Fruit fly (Drosophila melanogaster) whole organism, embryonic: ENCODE results near the gene CG9568.

Source experiments
- B-H2 ChIP-seq: fragments of 200-800 bp; sonication (Bioruptor generic); optimal IDR thresholded peaks from 2 replicates; lab custom pipeline; 2018; ENCODE audit warnings: missing biosample characterization, mild to moderate bottlenecking, missing genetic modification characterization
- CG10462 ChIP-seq: fragments of 200-800 bp; sonication (Bioruptor generic); optimal IDR thresholded peaks from 2 replicates; lab custom pipeline; 2016; ENCODE audit warnings: missing biosample characterization, missing genetic modification characterization
- CG11504 ChIP-seq: fragments of 200-800 bp; sonication (Bioruptor generic); optimal IDR thresholded peaks from 3 replicates; lab custom pipeline; 2019; ENCODE audit warnings: missing biosample characterization, mild to moderate bottlenecking, missing genetic modification characterization, moderate library complexity
- CG12104 ChIP-seq: fragments of 200-800 bp; sonication (Bioruptor generic); optimal IDR thresholded peaks from 3 replicates; lab custom pipeline; 2016; ENCODE audit warnings: missing biosample characterization, missing genetic modification characterization
- CG12236 ChIP-seq: fragments of 200-800 bp; sonication (Bioruptor generic); optimal IDR thresholded peaks from 2 replicates; lab custom pipeline; 2016; ENCODE audit warnings: missing biosample characterization, missing genetic modification characterization
- CG12299 ChIP-seq: fragments of 200-800 bp; sonication (Bioruptor generic); optimal IDR thresholded peaks from 2 replicates; lab custom pipeline; 2018; ENCODE audit warnings: missing biosample characterization, mild to moderate bottlenecking, missing genetic modification characterization
- CG12659 ChIP-seq: fragments of 200-800 bp; sonication (Bioruptor generic); optimal IDR thresholded peaks from 3 replicates; lab custom pipeline; 2017; ENCODE audit warnings: mild to moderate bottlenecking, missing biosample characterization, missing genetic modification reagents, missing genetic modification characterization
- CG15479 ChIP-seq: fragments of 200-800 bp; sonication (Bioruptor generic); optimal IDR thresholded peaks from 3 replicates; lab custom pipeline; 2019; ENCODE audit warnings: missing biosample characterization, mild to moderate bottlenecking, missing genetic modification characterization, moderate library complexity
- CG15514 ChIP-seq: fragments of 200-800 bp; sonication (Bioruptor generic); optimal IDR thresholded peaks from 3 replicates; lab custom pipeline; 2017; ENCODE audit warnings: missing biosample characterization, missing genetic modification characterization, mild to moderate bottlenecking, moderate library complexity, missing genetic modification reagents
- CG17328 ChIP-seq: fragments of 200-800 bp; sonication (Bioruptor generic); IDR thresholded peaks from 2 replicates; pipeline ENCODE4 v1.3.6; 2022; ENCODE audit warnings: missing biosample characterization, missing genetic modification characterization
- CG2199 ChIP-seq: fragments of 200-800 bp; sonication (Bioruptor generic); IDR thresholded peaks from 3 replicates; pipeline ENCODE4 v1.3.6; 2022; ENCODE audit warnings: missing biosample characterization, missing genetic modification characterization
- CG2875 ChIP-seq: fragments of 200-800 bp; sonication (Bioruptor generic); optimal IDR thresholded peaks from 2 replicates; lab custom pipeline; 2017; ENCODE audit warnings: missing biosample characterization, mild to moderate bottlenecking, missing genetic modification characterization, missing genetic modification reagents
- CG2889 ChIP-seq: fragments of 200-800 bp; sonication (Bioruptor generic); IDR thresholded peaks from 3 replicates; pipeline ENCODE4 v1.3.6; 2022; ENCODE audit warnings: missing biosample characterization, missing genetic modification characterization
- CG31365 ChIP-seq: fragments of 200-800 bp; sonication (Bioruptor generic); optimal IDR thresholded peaks from 2 replicates; lab custom pipeline; 2018; ENCODE audit warnings: missing biosample characterization, mild to moderate bottlenecking, missing genetic modification characterization
- CG3407 ChIP-seq: fragments of 200-800 bp; sonication (Bioruptor generic); optimal IDR thresholded peaks from 2 replicates; lab custom pipeline; 2018; ENCODE audit warnings: missing biosample characterization, mild to moderate bottlenecking, missing genetic modification characterization
- CG34422 ChIP-seq: fragments of 200-800 bp; sonication (Bioruptor generic); IDR thresholded peaks from 3 replicates; pipeline ENCODE4 v1.3.6; 2022; ENCODE audit warnings: missing biosample characterization, missing genetic modification characterization
- CG6854 ChIP-seq: fragments of 200-800 bp; sonication (Bioruptor generic); optimal IDR thresholded peaks from 3 replicates; lab custom pipeline; 2017; ENCODE audit warnings: missing biosample characterization, mild to moderate bottlenecking, missing genetic modification characterization
- CG7556 ChIP-seq: fragments of 200-800 bp; sonication (Bioruptor generic); optimal IDR thresholded peaks from 2 replicates; lab custom pipeline; 2017; ENCODE audit warnings: missing biosample characterization, mild to moderate bottlenecking, missing genetic modification characterization
- CG7987 ChIP-seq: fragments of 200-800 bp; sonication (Bioruptor generic); optimal IDR thresholded peaks from 2 replicates; lab custom pipeline; 2018; ENCODE audit warnings: missing biosample characterization, mild to moderate bottlenecking, missing genetic modification characterization, moderate library complexity
- CG9727 ChIP-seq: fragments of 200-800 bp; sonication (Bioruptor generic); optimal IDR thresholded peaks from 3 replicates; lab custom pipeline; 2017; ENCODE audit warnings: missing biosample characterization, mild to moderate bottlenecking, missing genetic modification characterization
- Dip2 ChIP-seq: fragments of 200-800 bp; sonication (Bioruptor generic); IDR thresholded peaks from 2 replicates; pipeline ENCODE4 v1.3.6; 2022; ENCODE audit warnings: missing biosample characterization, missing genetic modification characterization
- Dll ChIP-seq: fragments of 200-800 bp; sonication (Bioruptor generic); IDR thresholded peaks from 4 replicates; pipeline ENCODE4 v1.3.6; 2022; ENCODE audit warnings: missing biosample characterization, missing genetic modification characterization; ENCODE audit not compliant: partially characterized antibody
- Dref ChIP-seq: fragments of 200-800 bp; sonication (Bioruptor generic); IDR thresholded peaks from 2 replicates; pipeline ENCODE4 v1.3.6; 2022; ENCODE audit warnings: missing biosample characterization, missing genetic modification characterization
- Eip74EF ChIP-seq, 2 experiments: fragments of 200-800 bp in 1 of 2; fragments of >200 bp in 1 of 2; sonication (Bioruptor generic) in 1 of 2; optimal IDR thresholded peaks; 2 replicates each; lab custom pipeline; 2017 to 2019; ENCODE audit warnings: missing biosample characterization in 2 of 2, missing genetic modification characterization in 2 of 2, mild to moderate bottlenecking in 1 of 2, moderate library complexity in 1 of 2
- Fer1 ChIP-seq: fragments of 200-800 bp; sonication (Bioruptor generic); optimal IDR thresholded peaks from 2 replicates; lab custom pipeline; 2017; ENCODE audit warnings: missing biosample characterization, mild to moderate bottlenecking, missing genetic modification characterization
- HLH54F ChIP-seq: fragments of 200-800 bp; sonication (Bioruptor generic); optimal IDR thresholded peaks from 3 replicates; lab custom pipeline; 2016; ENCODE audit warnings: missing biosample characterization, missing genetic modification characterization
- Hsf ChIP-seq: fragments of 200-800 bp; sonication (Bioruptor generic); optimal IDR thresholded peaks from 3 replicates; lab custom pipeline; 2016; ENCODE audit warnings: missing biosample characterization, missing genetic modification characterization
- MTF-1 ChIP-seq: fragments of 200-800 bp; sonication (Bioruptor generic); optimal IDR thresholded peaks from 2 replicates; lab custom pipeline; 2018; ENCODE audit warnings: missing biosample characterization, mild to moderate bottlenecking, missing genetic modification characterization, borderline replicate concordance
- Myb ChIP-seq: fragments of 200-800 bp; sonication (Bioruptor generic); optimal IDR thresholded peaks from 2 replicates; lab custom pipeline; 2016; ENCODE audit warnings: missing biosample characterization, missing genetic modification characterization
- Neu2 ChIP-seq: fragments of 200-800 bp; sonication (Bioruptor generic); optimal IDR thresholded peaks from 3 replicates; lab custom pipeline; 2016; ENCODE audit warnings: missing biosample characterization, missing genetic modification characterization, borderline replicate concordance
- NfI ChIP-seq: fragments of 200-800 bp; sonication (Bioruptor generic); optimal IDR thresholded peaks from 3 replicates; lab custom pipeline; 2018; ENCODE audit warnings: missing biosample characterization, mild to moderate bottlenecking, missing genetic modification characterization, moderate library complexity
- Pdp1 ChIP-seq, 2 experiments: fragments of 200-800 bp; sonication (Bioruptor generic); optimal IDR thresholded peaks; 3 replicates each; lab custom pipeline; 2016; ENCODE audit warnings: missing biosample characterization in 2 of 2, missing genetic modification characterization in 2 of 2, mild to moderate bottlenecking in 1 of 2, moderate library complexity in 1 of 2
- Side ChIP-seq: fragments of 200-800 bp; sonication (Bioruptor generic); optimal IDR thresholded peaks from 2 replicates; lab custom pipeline; 2016; ENCODE audit warnings: missing biosample characterization, missing genetic modification characterization
- Six4 ChIP-seq: fragments of 200-800 bp; sonication (Bioruptor generic); optimal IDR thresholded peaks from 2 replicates; lab custom pipeline; 2016; ENCODE audit warnings: missing biosample characterization, missing genetic modification characterization
- Sox102F ChIP-seq: fragments of 200-800 bp; sonication (Bioruptor generic); optimal IDR thresholded peaks from 2 replicates; lab custom pipeline; 2018; ENCODE audit warnings: missing biosample characterization, mild to moderate bottlenecking, missing genetic modification characterization, moderate library complexity
- bsh ChIP-seq, 2 experiments: fragments of 200-800 bp; sonication (Bioruptor generic); optimal IDR thresholded peaks; 2 replicates each; lab custom pipeline; 2017 to 2018; ENCODE audit warnings: mild to moderate bottlenecking in 2 of 2, missing biosample characterization in 2 of 2, missing genetic modification characterization in 2 of 2, moderate library complexity in 1 of 2
- btn ChIP-seq: fragments of 200-800 bp; sonication (Bioruptor generic); optimal IDR thresholded peaks from 2 replicates; lab custom pipeline; 2016; ENCODE audit warnings: missing biosample characterization, missing genetic modification characterization
- da ChIP-seq: fragments of 200-800 bp; sonication (Bioruptor generic); optimal IDR thresholded peaks from 2 replicates; lab custom pipeline; 2016; ENCODE audit warnings: missing biosample characterization, missing genetic modification characterization
- hbn ChIP-seq: fragments of 200-800 bp; sonication (Bioruptor generic); IDR thresholded peaks from 2 replicates; pipeline ENCODE4 v1.3.6; 2022; ENCODE audit warnings: missing biosample characterization, missing genetic modification characterization; ENCODE audit not compliant: partially characterized antibody
- knrl ChIP-seq: fragments of 200-800 bp; sonication (Bioruptor generic); IDR thresholded peaks from 3 replicates; pipeline ENCODE4 v1.3.6; 2022; ENCODE audit warnings: missing biosample characterization, missing genetic modification characterization; ENCODE audit not compliant: partially characterized antibody
- mld ChIP-seq: fragments of 200-800 bp; sonication (Bioruptor generic); IDR thresholded peaks from 3 replicates; pipeline ENCODE4 v1.3.6; 2022; ENCODE audit warnings: missing biosample characterization, missing genetic modification characterization; ENCODE audit not compliant: partially characterized antibody
- nau ChIP-seq: fragments of 200-800 bp; sonication (Bioruptor generic); optimal IDR thresholded peaks from 3 replicates; lab custom pipeline; 2017; ENCODE audit warnings: missing biosample characterization, mild to moderate bottlenecking, missing genetic modification characterization, missing genetic modification reagents
- pita ChIP-seq: fragments of 200-800 bp; sonication (Bioruptor generic); optimal IDR thresholded peaks from 2 replicates; lab custom pipeline; 2017; ENCODE audit warnings: missing biosample characterization, mild to moderate bottlenecking, missing genetic modification characterization
- repo ChIP-seq: fragments of 200-800 bp; sonication (Bioruptor generic); optimal IDR thresholded peaks from 2 replicates; lab custom pipeline; 2016; ENCODE audit warnings: missing biosample characterization, missing genetic modification characterization
- sens-2 ChIP-seq: fragments of 200-800 bp; sonication (Bioruptor generic); IDR thresholded peaks from 2 replicates; pipeline ENCODE4 v1.3.6; 2022; ENCODE audit warnings: missing biosample characterization, missing genetic modification characterization
- ssp ChIP-seq: fragments of 200-800 bp; sonication (Bioruptor generic); IDR thresholded peaks from 2 replicates; pipeline ENCODE4 v1.3.6; 2022; ENCODE audit warnings: missing biosample characterization, missing genetic modification characterization
- vvl ChIP-seq: fragments of 200-800 bp; sonication (Bioruptor generic); IDR thresholded peaks from 2 replicates; pipeline ENCODE4 v1.3.6; 2022; ENCODE audit warnings: missing biosample characterization, missing genetic modification characterization
- wor ChIP-seq: fragments of 200-800 bp; sonication (Bioruptor generic); IDR thresholded peaks from 2 replicates; pipeline ENCODE4 v1.3.6; 2022; ENCODE audit warnings: missing biosample characterization, missing genetic modification characterization

Gene CG9568

dm6 chr2L:8984614-8985318 lies 25.6 kb upstream of the CG9568 start, which contains the start of gene CG13101 (continued):
- TF ChIP-seq ssp (GFP tag; lab: Robert Waterston, UW), result peak; percentile 87
- TF ChIP-seq mld (GFP tag; lab: Robert Waterston, UW), result no peak
- peak in 1 of 2 experiments; percentile 90 for TF ChIP-seq Eip74EF (GFP tag; optimal IDR thresholded peaks at IDR 0.05; lab: Kevin White, UChicago)
- peak; percentile 84 for TF ChIP-seq CG12104
- no peak for TF ChIP-seq btn (GFP tag; lab: Kevin White, UChicago)
- peak; percentile 63 for TF ChIP-seq CG31365 (tag; lab: Kevin White, UChicago)
- TF ChIP-seq CG12659 (GFP tag; lab: Kevin White, UChicago), result peak; percentile 94
- TF ChIP-seq CG2199 (GFP tag; lab: Robert Waterston, UW), result peak; percentile 93
- peak; percentile 56 for TF ChIP-seq CG12236 (GFP tag; lab: Kevin White, UChicago)
- TF ChIP-seq CG34422 (GFP tag; lab: Robert Waterston, UW), result peak; percentile 95; the same call in 2 of the 3 replicates
- TF ChIP-seq repo, result peak; percentile 68
- peak; percentile 98 for TF ChIP-seq vvl (GFP tag; lab: Robert Waterston, UW)
- TF ChIP-seq Dip2 (GFP tag; lab: Robert Waterston, UW), result no peak
- peak; percentile 81 to 96 for TF ChIP-seq bsh (GFP tag; optimal IDR thresholded peaks at IDR 0.05; lab: Kevin White, UChicago)
- peak; percentile 88 for TF ChIP-seq CG15514 (GFP tag; lab: Kevin White, UChicago)
- TF ChIP-seq CG12299 (tag; lab: Kevin White, UChicago), result peak; percentile 88
- TF ChIP-seq da, result peak; percentile 50
- TF ChIP-seq nau (GFP tag; lab: Kevin White, UChicago), result peak; percentile 90
- TF ChIP-seq Dref (GFP tag; lab: Robert Waterston, UW), result no peak
- TF ChIP-seq CG2889, result peak; percentile 88
- TF ChIP-seq NfI (GFP tag; lab: Kevin White, UChicago), result peak; percentile 80
- TF ChIP-seq pita (GFP tag; lab: Kevin White, UChicago), result no peak
- no peak for TF ChIP-seq hbn
- peak; percentile 95 for TF ChIP-seq CG9727 (GFP tag; lab: Kevin White, UChicago)
- peak; percentile 85 for TF ChIP-seq CG10462
- peak; percentile 92 for TF ChIP-seq Hsf (GFP tag; lab: Kevin White, UChicago)
- TF ChIP-seq Side (GFP tag; lab: Kevin White, UChicago), result peak; percentile 77
- TF ChIP-seq CG11504 (tag; lab: Kevin White, UChicago), result peak; percentile 91
- TF ChIP-seq Pdp1 (GFP tag; optimal IDR thresholded peaks at IDR 0.05; lab: Kevin White, UChicago), result peak; percentile 85 to 87
- TF ChIP-seq knrl, result no peak
- peak; percentile 85 for TF ChIP-seq wor (GFP tag; lab: Robert Waterston, UW)
- peak; percentile 89 for TF ChIP-seq CG2875 (GFP tag; lab: Kevin White, UChicago)
- peak; percentile 87 for TF ChIP-seq CG6854
- no peak for TF ChIP-seq B-H2
- TF ChIP-seq Neu2 (GFP tag; lab: Kevin White, UChicago), result no peak
- peak; percentile 86 for TF ChIP-seq Sox102F
- TF ChIP-seq CG7987 (GFP tag; lab: Kevin White, UChicago), result peak; percentile 76
- peak; percentile 1 for TF ChIP-seq CG15479 (GFP tag; lab: Kevin White, UChicago)
- peak; percentile 95 for TF ChIP-seq CG7556 (GFP tag; lab: Kevin White, UChicago)
- TF ChIP-seq Myb (GFP tag; lab: Kevin White, UChicago), result peak; percentile 48
- peak; percentile 79 for TF ChIP-seq MTF-1 (GFP tag; lab: Kevin White, UChicago)
- peak; percentile 87 for TF ChIP-seq CG3407 (GFP tag; lab: Kevin White, UChicago)
- peak; percentile 82 for TF ChIP-seq sens-2 (GFP tag; lab: Robert Waterston, UW)
- peak; percentile 83 for TF ChIP-seq Six4 (GFP tag; lab: Kevin White, UChicago)
- TF ChIP-seq Dll (GFP tag; lab: Robert Waterston, UW), result no peak
- TF ChIP-seq CG17328 (GFP tag; lab: Robert Waterston, UW), result peak; percentile 96
- peak; percentile 78 for TF ChIP-seq HLH54F
- TF ChIP-seq Fer1 (GFP tag; lab: Kevin White, UChicago), result peak; percentile 94
